Fruit fly (Drosophila melanogaster) whole organism, wandering third instar larva: Measurements from ENCODE around the gene Plc21C.

Experiments used
- Hr78 ChIP-seq: fragments of >200 bp; optimal IDR thresholded peaks from 2 replicates; lab custom pipeline; 2017; ENCODE audit warnings: missing biosample characterization, missing genetic modification characterization
- OdsH ChIP-seq: fragments of 200-800 bp; sonication (Bioruptor generic); optimal IDR thresholded peaks from 2 replicates; lab custom pipeline; 2016; ENCODE audit warnings: missing biosample characterization, mild to moderate bottlenecking, missing genetic modification characterization
- br ChIP-seq: fragments of 200-800 bp; sonication (Bioruptor generic); optimal IDR thresholded peaks from 2 replicates; lab custom pipeline; 2016; ENCODE audit warnings: missing biosample characterization, missing genetic modification characterization
- brk ChIP-seq: fragments of 200-800 bp; sonication (Bioruptor generic); optimal IDR thresholded peaks from 2 replicates; lab custom pipeline; 2016; ENCODE audit warnings: missing biosample characterization, mild to moderate bottlenecking, missing genetic modification characterization
- foxo ChIP-seq, 2 experiments: fragments of 200-800 bp; sonication (Bioruptor generic); optimal IDR thresholded peaks; 2 replicates in 1 of 2; 3 replicates in 1 of 2; lab custom pipeline; 2016 to 2017; ENCODE audit warnings: missing biosample characterization in 2 of 2, missing genetic modification characterization in 2 of 2
- h ChIP-seq: fragments of 200-800 bp; sonication (Bioruptor generic); optimal IDR thresholded peaks from 3 replicates; lab custom pipeline; 2016; ENCODE audit warnings: missing biosample characterization, mild to moderate bottlenecking, missing genetic modification characterization
- pan ChIP-seq: fragments of >200 bp; optimal IDR thresholded peaks from 2 replicates; lab custom pipeline; 2017
- rgr ChIP-seq: fragments of 200-800 bp; sonication (Bioruptor generic); optimal IDR thresholded peaks from 3 replicates; lab custom pipeline; 2016; ENCODE audit warnings: missing biosample characterization, mild to moderate bottlenecking, missing genetic modification characterization

DNA sequence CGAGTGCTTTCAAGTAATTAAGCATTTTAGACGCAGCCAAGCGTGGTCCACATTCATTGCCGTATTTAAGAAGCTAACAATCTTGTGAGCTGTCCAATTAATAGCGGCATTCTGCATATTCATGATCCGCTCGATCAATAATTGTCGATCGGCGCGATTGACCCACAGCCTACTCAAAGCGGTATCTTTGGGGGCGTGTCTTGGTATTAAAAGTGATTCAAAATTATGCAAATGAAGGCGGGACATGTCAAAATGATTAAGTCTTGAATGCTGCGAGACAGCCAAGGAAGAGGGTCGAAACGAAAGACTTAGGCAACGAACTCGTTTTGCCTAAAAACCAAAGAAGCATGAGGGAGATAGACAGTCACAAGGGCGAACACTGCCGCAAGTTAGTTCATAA, 61.1 kb downstream of the Plc21C start:
- TF ChIP-seq h (GFP tag; lab: Kevin White, UChicago) = no peak
- TF ChIP-seq pan (lab: Kevin White, UChicago) = no peak
- TF ChIP-seq br = no peak
- no peak for TF ChIP-seq rgr (GFP tag; lab: Kevin White, UChicago)
- TF ChIP-seq OdsH (GFP tag; lab: Kevin White, UChicago) = no peak
- TF ChIP-seq brk (GFP tag; lab: Kevin White, UChicago) = no peak
- no peak for TF ChIP-seq foxo (GFP tag; optimal IDR thresholded peaks at IDR 0.05; lab: Kevin White, UChicago)
- no peak for TF ChIP-seq Hr78 (GFP tag; lab: Kevin White, UChicago)
